Fruit fly (Drosophila melanogaster) whole organism, embryonic: ENCODE measurements around the gene PolG2.

Experiments
- Abd-B ChIP-seq: fragments of 200-800 bp; sonication (Bioruptor generic); optimal IDR thresholded peaks from 2 replicates; lab custom pipeline; 2018; ENCODE audit warnings: missing biosample characterization, mild to moderate bottlenecking, missing genetic modification characterization, moderate library complexity
- Aef1 ChIP-seq: fragments of 200-800 bp; sonication (Bioruptor generic); IDR thresholded peaks from 3 replicates; pipeline ENCODE4 v1.3.6; 2022; ENCODE audit warnings: missing biosample characterization, missing genetic modification characterization
- Bteb2 ChIP-seq: fragments of 200-800 bp; sonication (Bioruptor generic); optimal IDR thresholded peaks from 2 replicates; lab custom pipeline; 2016; ENCODE audit warnings: missing biosample characterization, missing genetic modification characterization
- CG10274 ChIP-seq: fragments of 200-800 bp; sonication (Bioruptor generic); optimal IDR thresholded peaks from 3 replicates; lab custom pipeline; 2017; ENCODE audit warnings: missing biosample characterization, mild to moderate bottlenecking, missing genetic modification characterization
- CG10431 ChIP-seq: fragments of 200-800 bp; sonication (Bioruptor generic); optimal IDR thresholded peaks from 3 replicates; lab custom pipeline; 2018; ENCODE audit warnings: missing biosample characterization, mild to moderate bottlenecking, missing genetic modification characterization
- CG11247 ChIP-seq: fragments of 200-800 bp; sonication (Bioruptor generic); IDR thresholded peaks from 2 replicates; pipeline ENCODE4 v1.3.6; 2022; ENCODE audit warnings: missing biosample characterization, missing genetic modification characterization
- CG11504 ChIP-seq: fragments of 200-800 bp; sonication (Bioruptor generic); optimal IDR thresholded peaks from 3 replicates; lab custom pipeline; 2019; ENCODE audit warnings: missing biosample characterization, mild to moderate bottlenecking, missing genetic modification characterization, moderate library complexity
- CG11560 ChIP-seq: fragments of 200-800 bp; sonication (Bioruptor generic); IDR thresholded peaks from 3 replicates; pipeline ENCODE4 v1.3.6; 2022; ENCODE audit warnings: missing biosample characterization, missing genetic modification characterization
- CG13624 ChIP-seq: fragments of 200-800 bp; sonication (Bioruptor generic); optimal IDR thresholded peaks from 2 replicates; lab custom pipeline; 2016; ENCODE audit warnings: missing biosample characterization, missing genetic modification characterization
- CG16779 ChIP-seq: fragments of 200-800 bp; sonication (Bioruptor generic); IDR thresholded peaks from 2 replicates; pipeline ENCODE4 v1.3.6; 2022; ENCODE audit warnings: missing biosample characterization, missing genetic modification characterization
- CG16813 ChIP-seq: fragments of 200-800 bp; sonication (Bioruptor generic); IDR thresholded peaks from 3 replicates; pipeline ENCODE4 v1.3.6; 2022; ENCODE audit warnings: missing biosample characterization, missing genetic modification characterization; ENCODE audit not compliant: partially characterized antibody
- CG2875 ChIP-seq: fragments of 200-800 bp; sonication (Bioruptor generic); optimal IDR thresholded peaks from 2 replicates; lab custom pipeline; 2017; ENCODE audit warnings: missing biosample characterization, mild to moderate bottlenecking, missing genetic modification characterization, missing genetic modification reagents
- CG30403 ChIP-seq: fragments of 200-800 bp; sonication (Bioruptor generic); optimal IDR thresholded peaks from 3 replicates; lab custom pipeline; 2016; ENCODE audit warnings: missing biosample characterization, missing genetic modification characterization
- CG3407 ChIP-seq: fragments of 200-800 bp; sonication (Bioruptor generic); optimal IDR thresholded peaks from 2 replicates; lab custom pipeline; 2018; ENCODE audit warnings: missing biosample characterization, mild to moderate bottlenecking, missing genetic modification characterization
- CG3726 ChIP-seq: fragments of 200-800 bp; sonication (Bioruptor generic); IDR thresholded peaks from 3 replicates; pipeline ENCODE4, ENCODE4 v1.3.6; 2022; ENCODE audit warnings: missing biosample characterization, missing genetic modification characterization
- CG3847 ChIP-seq: fragments of 200-800 bp; sonication (Bioruptor generic); IDR thresholded peaks from 2 replicates; pipeline ENCODE4 v1.3.6; 2022; ENCODE audit warnings: missing biosample characterization, missing genetic modification characterization
- CG4360 ChIP-seq: fragments of 200-800 bp; sonication (Bioruptor generic); IDR thresholded peaks from 2 replicates; pipeline ENCODE4 v1.3.6; 2022; ENCODE audit warnings: missing biosample characterization, missing genetic modification characterization
- CG9817 ChIP-seq: fragments of 200-800 bp; sonication (Bioruptor generic); optimal IDR thresholded peaks from 2 replicates; lab custom pipeline; 2018; ENCODE audit warnings: missing biosample characterization, mild to moderate bottlenecking, missing genetic modification characterization, moderate library complexity
- CrebB ChIP-seq: fragments of 200-800 bp; sonication (Bioruptor generic); optimal IDR thresholded peaks from 3 replicates; lab custom pipeline; 2018; ENCODE audit warnings: missing biosample characterization, mild to moderate bottlenecking, missing genetic modification characterization
- ERR ChIP-seq: fragments of 200-800 bp; sonication (Bioruptor generic); optimal IDR thresholded peaks from 2 replicates; lab custom pipeline; 2016; ENCODE audit warnings: missing biosample characterization, missing genetic modification characterization
- Hsf ChIP-seq: fragments of 200-800 bp; sonication (Bioruptor generic); optimal IDR thresholded peaks from 3 replicates; lab custom pipeline; 2016; ENCODE audit warnings: missing biosample characterization, missing genetic modification characterization
- Jarid2 ChIP-seq: fragments of 200-800 bp; sonication (Bioruptor generic); optimal IDR thresholded peaks from 3 replicates; lab custom pipeline; 2017; ENCODE audit warnings: mild to moderate bottlenecking, missing biosample characterization, missing genetic modification reagents, missing genetic modification characterization
- Nf-YC ChIP-seq: fragments of 200-800 bp; optimal IDR thresholded peaks from 3 replicates; lab custom pipeline; 2019; ENCODE audit warnings: missing biosample characterization, mild to moderate bottlenecking, missing genetic modification characterization, moderate library complexity
- Rfx ChIP-seq: fragments of 200-800 bp; sonication (Bioruptor generic); IDR thresholded peaks from 2 replicates; pipeline ENCODE4 v1.3.6; 2022; ENCODE audit warnings: missing biosample characterization, missing genetic modification characterization
- Stat92E ChIP-seq, 3 experiments: fragments of >200 bp in 2 of 3; fragments of 200-800 bp in 1 of 3; sonication (Bioruptor generic) in 1 of 3; optimal IDR thresholded peaks; 2 replicates each; lab custom pipeline; 2017 to 2019; ENCODE audit warnings: missing biosample characterization in 3 of 3, missing genetic modification characterization in 3 of 3, mild to moderate bottlenecking in 1 of 3, moderate library complexity in 1 of 3
- Taf1 ChIP-seq: fragments of 200-800 bp; sonication (Bioruptor generic); IDR thresholded peaks from 2 replicates; pipeline ENCODE4 v1.3.6; 2022; ENCODE audit warnings: missing biosample characterization, missing genetic modification characterization
- ab ChIP-seq: fragments of 200-800 bp; sonication (Bioruptor generic); optimal IDR thresholded peaks from 2 replicates; lab custom pipeline; 2016; ENCODE audit warnings: missing biosample characterization, missing genetic modification characterization
- abd-A ChIP-seq: fragments of 200-800 bp; sonication (Bioruptor generic); optimal IDR thresholded peaks from 3 replicates; lab custom pipeline; 2019; ENCODE audit warnings: missing biosample characterization, mild to moderate bottlenecking, missing genetic modification characterization, moderate library complexity
- aop ChIP-seq: fragments of 200-800 bp; sonication (Bioruptor generic); IDR thresholded peaks from 2 replicates; pipeline ENCODE4 v1.3.6; 2022; ENCODE audit warnings: missing biosample characterization, missing genetic modification characterization
- ase ChIP-seq: fragments of 200-800 bp; sonication (Bioruptor generic); IDR thresholded peaks from 3 replicates; pipeline ENCODE4 v1.3.6; 2022; ENCODE audit warnings: missing biosample characterization, missing genetic modification characterization
- bab2 ChIP-seq: fragments of 200-800 bp; sonication (Bioruptor generic); optimal IDR thresholded peaks from 2 replicates; lab custom pipeline; 2016; ENCODE audit warnings: missing biosample characterization, missing genetic modification characterization
- btn ChIP-seq: fragments of 200-800 bp; sonication (Bioruptor generic); optimal IDR thresholded peaks from 2 replicates; lab custom pipeline; 2016; ENCODE audit warnings: missing biosample characterization, missing genetic modification characterization
- cas ChIP-seq: fragments of 200-800 bp; sonication (Bioruptor generic); IDR thresholded peaks from 2 replicates; pipeline ENCODE4 v1.3.6; 2022; ENCODE audit warnings: missing biosample characterization, missing genetic modification characterization
- da ChIP-seq: fragments of 200-800 bp; sonication (Bioruptor generic); optimal IDR thresholded peaks from 2 replicates; lab custom pipeline; 2016; ENCODE audit warnings: missing biosample characterization, missing genetic modification characterization
- dimm ChIP-seq: fragments of 200-800 bp; sonication (Bioruptor generic); IDR thresholded peaks from 2 replicates; pipeline ENCODE4 v1.3.6; 2022; ENCODE audit warnings: missing biosample characterization, missing genetic modification characterization
- esg ChIP-seq: fragments of 200-800 bp; sonication (Bioruptor generic); conservative IDR thresholded peaks from 2 replicates; pipeline ENCODE4 v1.3.6; 2022; ENCODE audit warnings: missing biosample characterization, missing genetic modification characterization
- gce ChIP-seq: fragments of 200-800 bp; sonication (Bioruptor generic); IDR thresholded peaks from 3 replicates; pipeline ENCODE4 v1.3.6; 2022; ENCODE audit warnings: missing biosample characterization, missing genetic modification characterization
- gsb ChIP-seq: fragments of 200-800 bp; sonication (Bioruptor generic); IDR thresholded peaks from 2 replicates; pipeline ENCODE4 v1.3.6; 2022; ENCODE audit warnings: missing biosample characterization, missing genetic modification characterization
- ind ChIP-seq: fragments of 200-800 bp; sonication (Bioruptor generic); optimal IDR thresholded peaks from 3 replicates; lab custom pipeline; 2016; ENCODE audit warnings: missing biosample characterization, missing genetic modification characterization
- kah ChIP-seq: fragments of 200-800 bp; sonication (Bioruptor generic); optimal IDR thresholded peaks from 2 replicates; lab custom pipeline; 2018; ENCODE audit warnings: missing biosample characterization, mild to moderate bottlenecking, missing genetic modification characterization
- ken ChIP-seq: fragments of 200-800 bp; sonication (Bioruptor generic); IDR thresholded peaks from 3 replicates; pipeline ENCODE4 v1.3.6; 2022; ENCODE audit warnings: missing biosample characterization, missing genetic modification characterization
- mld ChIP-seq: fragments of 200-800 bp; sonication (Bioruptor generic); IDR thresholded peaks from 3 replicates; pipeline ENCODE4 v1.3.6; 2022; ENCODE audit warnings: missing biosample characterization, missing genetic modification characterization; ENCODE audit not compliant: partially characterized antibody
- otp ChIP-seq: fragments of 200-800 bp; sonication (Bioruptor generic); IDR thresholded peaks from 3 replicates; pipeline ENCODE4, ENCODE4 v1.3.6; 2022; ENCODE audit warnings: missing biosample characterization, missing genetic modification characterization
- pfk ChIP-seq: fragments of 200-800 bp; sonication (Bioruptor generic); optimal IDR thresholded peaks from 2 replicates; lab custom pipeline; 2018; ENCODE audit warnings: missing biosample characterization, mild to moderate bottlenecking, missing genetic modification characterization, moderate library complexity
- ro ChIP-seq: fragments of 200-800 bp; sonication (Bioruptor generic); IDR thresholded peaks from 2 replicates; pipeline ENCODE4 v1.3.6; 2022; ENCODE audit warnings: missing biosample characterization, missing genetic modification characterization
- run ChIP-seq: fragments of 200-800 bp; sonication (Bioruptor generic); optimal IDR thresholded peaks from 3 replicates; lab custom pipeline; 2018; ENCODE audit warnings: missing biosample characterization, mild to moderate bottlenecking, missing genetic modification characterization
- salm ChIP-seq: fragments of 200-800 bp; sonication (Bioruptor generic); optimal IDR thresholded peaks from 2 replicates; lab custom pipeline; 2018; ENCODE audit warnings: missing biosample characterization, mild to moderate bottlenecking, missing genetic modification characterization
- sc ChIP-seq, 3 experiments: fragments of >200 bp in 2 of 3; fragments of 200-800 bp in 1 of 3; sonication (Bioruptor generic) in 1 of 3; optimal IDR thresholded peaks; 2 replicates in 2 of 3; 3 replicates in 1 of 3; lab custom pipeline; 2017; ENCODE audit warnings: mild to moderate bottlenecking in 1 of 3, missing biosample characterization in 1 of 3, missing genetic modification characterization in 1 of 3, missing genetic modification reagents in 1 of 3
- scrt ChIP-seq: fragments of 200-800 bp; sonication (Bioruptor generic); optimal IDR thresholded peaks from 2 replicates; lab custom pipeline; 2018; ENCODE audit warnings: missing biosample characterization, mild to moderate bottlenecking, missing genetic modification characterization, moderate library complexity
- wek ChIP-seq: fragments of 200-800 bp; sonication (Bioruptor generic); optimal IDR thresholded peaks from 3 replicates; lab custom pipeline; 2018; ENCODE audit warnings: missing biosample characterization, mild to moderate bottlenecking, missing genetic modification characterization, moderate library complexity
- yki ChIP-seq: fragments of >200 bp; optimal IDR thresholded peaks from 3 replicates; lab custom pipeline; 2018

The PolG2 gene

dm6 chr2L:13839744-13840151 lies 6.8 kb upstream of the PolG2 start (continued):
- TF ChIP-seq CG10274 (GFP tag; lab: Kevin White, UChicago) (peak; percentile 23), pfk (no peak), CG3726 (GFP tag; lab: Robert Waterston, UW) (0 out of 3 replicates have a peak, but pooled peaks have one; percentile 71), dimm (GFP tag; lab: Robert Waterston, UW) (peak; percentile 52; the same call in 1 of the 2 replicates), CG4360 (GFP tag; lab: Robert Waterston, UW) (no peak), CG30403 (peak; percentile 92), ken (GFP tag; lab: Robert Waterston, UW) (no peak), da (GFP tag; lab: Kevin White, UChicago) (no peak), Jarid2 (GFP tag; lab: Kevin White, UChicago) (peak; percentile 1), Hsf (GFP tag; lab: Kevin White, UChicago) (peak; percentile 92), ro (0 out of 2 replicates have a peak, but pooled peaks have one; percentile 24), CG3847 (GFP tag; lab: Robert Waterston, UW) (peak; percentile 70), CG11504 (tag; lab: Kevin White, UChicago) (peak; percentile 95), CG16813 (GFP tag; lab: Robert Waterston, UW) (no peak), gsb (GFP tag; lab: Robert Waterston, UW) (0 out of 2 replicates have a peak, but pooled peaks have one; percentile 38), CG16779 (GFP tag; lab: Robert Waterston, UW) (no peak), ase (GFP tag; lab: Robert Waterston, UW) (peak; percentile 53; the same call in 1 of the 3 replicates), Stat92E (GFP tag; optimal IDR thresholded peaks at IDR 0.05; lab: Kevin White, UChicago) (peak in 1 of 3 experiments; percentile 5), Abd-B (GFP tag; lab: Kevin White, UChicago) (peak; percentile 88), esg (peak; percentile 86), cas (GFP tag; lab: Robert Waterston, UW) (no peak), bab2 (GFP tag; lab: Kevin White, UChicago) (peak; percentile 64), ERR (GFP tag; lab: Kevin White, UChicago) (peak; percentile 62), sc (optimal IDR thresholded peaks at IDR 0.05; lab: Kevin White, UChicago) (no peak), sc (GFP tag; optimal IDR thresholded peaks at IDR 0.05; lab: Kevin White, UChicago) (peak; percentile 62), ind (peak; percentile 65), otp (GFP tag; lab: Robert Waterston, UW) (peak; percentile 67; the same call in 2 of the 3 replicates), yki (no peak), Bteb2 (GFP tag; lab: Kevin White, UChicago) (peak; percentile 72), CG13624 (peak; percentile 75), CG10431 (peak; percentile 28), mld (GFP tag; lab: Robert Waterston, UW) (no peak), run (peak; percentile 89), gce (peak; percentile 53; the same call in 1 of the 3 replicates), CG2875 (GFP tag; lab: Kevin White, UChicago) (peak; percentile 86), Aef1 (peak; percentile 74), CG11560 (tag; lab: Robert Waterston, UW) (no peak), CG9817 (tag; lab: Kevin White, UChicago) (peak; percentile 69), CrebB (no peak), kah (GFP tag; lab: Kevin White, UChicago) (peak; percentile 22), scrt (GFP tag; lab: Kevin White, UChicago) (peak; percentile 53), salm (tag; lab: Kevin White, UChicago) (peak; percentile 67), btn (GFP tag; lab: Kevin White, UChicago) (peak; percentile 67), abd-A (tag; lab: Kevin White, UChicago) (no peak), CG3407 (GFP tag; lab: Kevin White, UChicago) (peak; percentile 66), wek (GFP tag; lab: Kevin White, UChicago) (peak; percentile 32), Nf-YC (tag; lab: Kevin White, UChicago) (peak; percentile 18), Rfx (GFP tag; lab: Robert Waterston, UW) (peak; percentile 61), aop (GFP tag; lab: Robert Waterston, UW) (no peak), CG11247 (GFP tag; lab: Robert Waterston, UW) (no peak), ab (GFP tag; lab: Kevin White, UChicago) (peak; percentile 39), Taf1 (GFP tag; lab: Robert Waterston, UW) (0 out of 2 replicates have a peak, but pooled peaks have one; percentile 44)
